Fruit fly (Drosophila melanogaster) whole organism, embryonic: ENCODE results near the gene Rpp14b.

Experiments
- Atf-2 ChIP-seq: fragments of 200-800 bp; sonication (Bioruptor generic); optimal IDR thresholded peaks from 2 replicates; lab custom pipeline; 2016; ENCODE audit warnings: missing biosample characterization, missing genetic modification characterization
- C15 ChIP-seq: fragments of 200-800 bp; sonication (Bioruptor generic); IDR thresholded peaks from 3 replicates; pipeline ENCODE4 v1.3.6; 2022; ENCODE audit warnings: missing biosample characterization, missing genetic modification characterization
- CG11456 ChIP-seq: fragments of 200-800 bp; sonication (Bioruptor generic); IDR thresholded peaks from 3 replicates; pipeline ENCODE4 v1.3.6; 2022; ENCODE audit warnings: missing biosample characterization, missing genetic modification characterization
- CG12391 ChIP-seq: fragments of 200-800 bp; sonication (Bioruptor generic); optimal IDR thresholded peaks from 3 replicates; lab custom pipeline; 2018; ENCODE audit warnings: missing biosample characterization, mild to moderate bottlenecking, missing genetic modification characterization, moderate library complexity
- CG13624 ChIP-seq: fragments of 200-800 bp; sonication (Bioruptor generic); optimal IDR thresholded peaks from 2 replicates; lab custom pipeline; 2016; ENCODE audit warnings: missing biosample characterization, missing genetic modification characterization
- CG13775 ChIP-seq: fragments of 200-800 bp; sonication (Bioruptor generic); optimal IDR thresholded peaks from 3 replicates; lab custom pipeline; 2017; ENCODE audit warnings: missing biosample characterization, mild to moderate bottlenecking, missing genetic modification characterization
- CG1792 ChIP-seq: fragments of 200-800 bp; sonication (Bioruptor generic); optimal IDR thresholded peaks from 2 replicates; lab custom pipeline; 2016; ENCODE audit warnings: missing biosample characterization, missing genetic modification characterization
- CG18262 ChIP-seq: fragments of 200-800 bp; optimal IDR thresholded peaks from 3 replicates; lab custom pipeline; 2019; ENCODE audit warnings: missing biosample characterization, mild to moderate bottlenecking, missing genetic modification characterization, moderate library complexity
- CG18599 ChIP-seq: fragments of 200-800 bp; sonication (Bioruptor generic); optimal IDR thresholded peaks from 3 replicates; lab custom pipeline; 2017; ENCODE audit warnings: missing biosample characterization, missing genetic modification characterization, mild to moderate bottlenecking, moderate library complexity, missing genetic modification reagents
- CG33557 ChIP-seq: fragments of 200-800 bp; sonication (Bioruptor generic); optimal IDR thresholded peaks from 2 replicates; lab custom pipeline; 2019; ENCODE audit warnings: missing biosample characterization, mild to moderate bottlenecking, missing genetic modification characterization, moderate library complexity
- CG34224 ChIP-seq: fragments of 200-800 bp; sonication (Bioruptor generic); IDR thresholded peaks from 3 replicates; pipeline ENCODE4 v1.3.6; 2022; ENCODE audit warnings: missing biosample characterization, missing genetic modification characterization; ENCODE audit not compliant: partially characterized antibody
- CG42726 ChIP-seq: fragments of 200-800 bp; sonication (Bioruptor generic); IDR thresholded peaks from 2 replicates; pipeline ENCODE4 v1.3.6; 2022; ENCODE audit warnings: missing biosample characterization, missing genetic modification characterization; ENCODE audit not compliant: partially characterized antibody
- CG4854 ChIP-seq: fragments of 200-800 bp; sonication (Bioruptor generic); optimal IDR thresholded peaks from 2 replicates; lab custom pipeline; 2016; ENCODE audit warnings: missing biosample characterization, missing genetic modification characterization, inconsistent platforms
- CG7839 ChIP-seq: fragments of 200-800 bp; sonication (Bioruptor generic); optimal IDR thresholded peaks from 3 replicates; lab custom pipeline; 2018; ENCODE audit warnings: missing biosample characterization, mild to moderate bottlenecking, missing genetic modification characterization, moderate library complexity
- CG9727 ChIP-seq: fragments of 200-800 bp; sonication (Bioruptor generic); optimal IDR thresholded peaks from 3 replicates; lab custom pipeline; 2017; ENCODE audit warnings: missing biosample characterization, mild to moderate bottlenecking, missing genetic modification characterization
- CG9797 ChIP-seq: fragments of 200-800 bp; sonication (Bioruptor generic); optimal IDR thresholded peaks from 3 replicates; lab custom pipeline; 2018; ENCODE audit warnings: missing biosample characterization, mild to moderate bottlenecking, missing genetic modification characterization
- CG9817 ChIP-seq: fragments of 200-800 bp; sonication (Bioruptor generic); optimal IDR thresholded peaks from 2 replicates; lab custom pipeline; 2018; ENCODE audit warnings: missing biosample characterization, mild to moderate bottlenecking, missing genetic modification characterization, moderate library complexity
- CrebB ChIP-seq: fragments of 200-800 bp; sonication (Bioruptor generic); optimal IDR thresholded peaks from 3 replicates; lab custom pipeline; 2018; ENCODE audit warnings: missing biosample characterization, mild to moderate bottlenecking, missing genetic modification characterization
- D ChIP-seq, 2 experiments: fragments of 200-800 bp in 1 of 2; fragments of >200 bp in 1 of 2; sonication (Bioruptor generic) in 1 of 2; optimal IDR thresholded peaks; 2 replicates in 1 of 2; 3 replicates in 1 of 2; lab custom pipeline; 2017; ENCODE audit warnings: mild to moderate bottlenecking in 1 of 2, missing biosample characterization in 1 of 2, missing genetic modification characterization in 1 of 2, missing genetic modification reagents in 1 of 2
- Dll ChIP-seq: fragments of 200-800 bp; sonication (Bioruptor generic); IDR thresholded peaks from 4 replicates; pipeline ENCODE4 v1.3.6; 2022; ENCODE audit warnings: missing biosample characterization, missing genetic modification characterization; ENCODE audit not compliant: partially characterized antibody
- Fer3 ChIP-seq: fragments of 200-800 bp; sonication (Bioruptor generic); optimal IDR thresholded peaks from 2 replicates; lab custom pipeline; 2018; ENCODE audit warnings: missing biosample characterization, mild to moderate bottlenecking, missing genetic modification characterization, moderate library complexity
- Hr51 ChIP-seq, 2 experiments: fragments of 200-800 bp; sonication (Bioruptor generic); optimal IDR thresholded peaks; 2 replicates in 1 of 2; 3 replicates in 1 of 2; lab custom pipeline; 2016 to 2018; ENCODE audit warnings: missing biosample characterization in 2 of 2, missing genetic modification characterization in 2 of 2, mild to moderate bottlenecking in 1 of 2, moderate library complexity in 1 of 2
- Myb ChIP-seq: fragments of 200-800 bp; sonication (Bioruptor generic); optimal IDR thresholded peaks from 2 replicates; lab custom pipeline; 2016; ENCODE audit warnings: missing biosample characterization, missing genetic modification characterization
- Nf-YB ChIP-seq: fragments of 200-800 bp; sonication (Bioruptor generic); optimal IDR thresholded peaks from 3 replicates; lab custom pipeline; 2019; ENCODE audit warnings: missing biosample characterization, mild to moderate bottlenecking, missing genetic modification characterization, moderate library complexity
- NfI ChIP-seq: fragments of 200-800 bp; sonication (Bioruptor generic); optimal IDR thresholded peaks from 3 replicates; lab custom pipeline; 2018; ENCODE audit warnings: missing biosample characterization, mild to moderate bottlenecking, missing genetic modification characterization, moderate library complexity
- Scr ChIP-seq: fragments of 200-800 bp; sonication (Bioruptor generic); IDR thresholded peaks from 2 replicates; pipeline ENCODE4 v1.3.6; 2022; ENCODE audit warnings: missing biosample characterization, missing genetic modification characterization; ENCODE audit not compliant: partially characterized antibody
- Side ChIP-seq: fragments of 200-800 bp; sonication (Bioruptor generic); optimal IDR thresholded peaks from 2 replicates; lab custom pipeline; 2016; ENCODE audit warnings: missing biosample characterization, missing genetic modification characterization
- Sox100B ChIP-seq: fragments of 200-800 bp; sonication (Bioruptor generic); optimal IDR thresholded peaks from 3 replicates; lab custom pipeline; 2018; ENCODE audit warnings: missing biosample characterization, mild to moderate bottlenecking, missing genetic modification characterization
- Sry-δ ChIP-seq: fragments of 200-800 bp; sonication (Bioruptor generic); optimal IDR thresholded peaks from 2 replicates; lab custom pipeline; 2016; ENCODE audit warnings: missing biosample characterization, missing genetic modification characterization
- YL-1 ChIP-seq: fragments of 200-800 bp; sonication (Bioruptor generic); optimal IDR thresholded peaks from 3 replicates; lab custom pipeline; 2017; ENCODE audit warnings: missing biosample characterization, mild to moderate bottlenecking, missing genetic modification characterization
- chif ChIP-seq, 2 experiments: fragments of 200-800 bp; sonication (Bioruptor generic); optimal IDR thresholded peaks; 3 replicates each; lab custom pipeline; 2016; ENCODE audit warnings: missing biosample characterization in 2 of 2, missing genetic modification characterization in 2 of 2
- fd64A ChIP-seq: fragments of 200-800 bp; sonication (Bioruptor generic); optimal IDR thresholded peaks from 3 replicates; lab custom pipeline; 2018; ENCODE audit warnings: missing biosample characterization, mild to moderate bottlenecking, missing genetic modification characterization
- ftz-f1 ChIP-seq: fragments of 200-800 bp; sonication (Bioruptor generic); optimal IDR thresholded peaks from 2 replicates; lab custom pipeline; 2016; ENCODE audit warnings: missing biosample characterization, missing genetic modification characterization
- gem ChIP-seq: fragments of 200-800 bp; sonication (Bioruptor generic); optimal IDR thresholded peaks from 2 replicates; lab custom pipeline; 2019; ENCODE audit warnings: missing biosample characterization, mild to moderate bottlenecking, missing genetic modification characterization, moderate library complexity
- ham ChIP-seq: fragments of 200-800 bp; sonication (Bioruptor generic); IDR thresholded peaks from 2 replicates; pipeline ENCODE4 v1.3.6; 2022; ENCODE audit warnings: missing biosample characterization, missing genetic modification characterization
- ind ChIP-seq: fragments of 200-800 bp; sonication (Bioruptor generic); optimal IDR thresholded peaks from 3 replicates; lab custom pipeline; 2016; ENCODE audit warnings: missing biosample characterization, missing genetic modification characterization
- jigr1 ChIP-seq: fragments of 200-800 bp; sonication (Bioruptor generic); IDR thresholded peaks from 3 replicates; pipeline ENCODE4 v1.3.6; 2022; ENCODE audit warnings: missing biosample characterization, missing genetic modification characterization
- mam ChIP-seq: fragments of 200-800 bp; sonication (Bioruptor generic); optimal IDR thresholded peaks from 3 replicates; lab custom pipeline; 2016; ENCODE audit warnings: missing biosample characterization, missing genetic modification characterization
- mld ChIP-seq: fragments of 200-800 bp; sonication (Bioruptor generic); IDR thresholded peaks from 3 replicates; pipeline ENCODE4 v1.3.6; 2022; ENCODE audit warnings: missing biosample characterization, missing genetic modification characterization; ENCODE audit not compliant: partially characterized antibody
- nom ChIP-seq: fragments of 200-800 bp; sonication (Bioruptor generic); optimal IDR thresholded peaks from 2 replicates; lab custom pipeline; 2017; ENCODE audit warnings: missing biosample characterization, missing genetic modification characterization, mild to moderate bottlenecking, moderate library complexity, missing genetic modification reagents
- odd ChIP-seq: fragments of 200-800 bp; sonication (Bioruptor generic); optimal IDR thresholded peaks from 2 replicates; lab custom pipeline; 2017; ENCODE audit warnings: missing biosample characterization, mild to moderate bottlenecking, missing genetic modification characterization
- pfk ChIP-seq: fragments of 200-800 bp; sonication (Bioruptor generic); optimal IDR thresholded peaks from 2 replicates; lab custom pipeline; 2018; ENCODE audit warnings: missing biosample characterization, mild to moderate bottlenecking, missing genetic modification characterization, moderate library complexity
- pnt ChIP-seq: fragments of 200-800 bp; sonication (Bioruptor generic); optimal IDR thresholded peaks from 3 replicates; lab custom pipeline; 2016; ENCODE audit warnings: missing biosample characterization, missing genetic modification characterization
- pros ChIP-seq: fragments of 200-800 bp; sonication (Bioruptor generic); optimal IDR thresholded peaks from 3 replicates; lab custom pipeline; 2019; ENCODE audit warnings: missing biosample characterization, mild to moderate bottlenecking, missing genetic modification characterization, moderate library complexity
- scrt ChIP-seq: fragments of 200-800 bp; sonication (Bioruptor generic); optimal IDR thresholded peaks from 2 replicates; lab custom pipeline; 2018; ENCODE audit warnings: missing biosample characterization, mild to moderate bottlenecking, missing genetic modification characterization, moderate library complexity
- sug ChIP-seq: fragments of 200-800 bp; optimal IDR thresholded peaks from 2 replicates; lab custom pipeline; 2019; ENCODE audit warnings: missing biosample characterization, mild to moderate bottlenecking, missing genetic modification characterization, moderate library complexity
- twi ChIP-seq: fragments of 200-800 bp; optimal IDR thresholded peaks from 2 replicates; lab custom pipeline; 2019; ENCODE audit warnings: missing biosample characterization, mild to moderate bottlenecking, missing genetic modification characterization, moderate library complexity
- wek ChIP-seq: fragments of 200-800 bp; sonication (Bioruptor generic); optimal IDR thresholded peaks from 3 replicates; lab custom pipeline; 2018; ENCODE audit warnings: missing biosample characterization, mild to moderate bottlenecking, missing genetic modification characterization, moderate library complexity

The Rpp14b gene

DNA sequence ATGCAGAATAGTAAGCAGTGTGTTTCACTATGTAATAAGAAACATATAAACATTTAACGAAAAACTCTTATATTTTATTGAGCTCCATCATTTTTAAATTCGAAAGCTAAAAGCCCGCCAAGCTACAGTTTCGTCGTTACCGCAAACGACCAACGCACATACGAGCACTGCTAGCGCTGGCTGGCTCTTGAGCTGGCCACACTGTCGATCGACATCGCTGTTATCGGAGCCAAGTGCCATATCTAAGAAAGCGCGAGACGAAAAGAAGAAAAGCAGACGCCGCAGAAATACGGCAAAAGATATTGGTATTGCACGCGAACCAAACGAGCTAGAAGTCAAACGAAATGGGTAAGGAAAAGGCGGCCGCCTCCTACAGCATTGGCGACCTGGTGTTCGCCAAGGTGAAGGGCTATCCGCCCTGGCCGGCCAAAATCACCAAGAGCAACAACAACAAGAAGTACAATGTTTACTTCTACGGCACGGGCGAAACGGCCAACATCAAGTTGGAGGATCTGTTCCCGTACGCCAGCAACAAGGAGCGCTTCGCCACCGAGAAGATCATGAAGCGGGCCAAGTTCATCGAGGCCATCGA lies 3.2 kb upstream of the Rpp14b start, which contains the start of gene Jasper (continued):
- peak; percentile 9; the same call in 1 of the 2 replicates for TF ChIP-seq Scr (GFP tag; lab: Robert Waterston, UW)
- no peak for TF ChIP-seq C15 (GFP tag; lab: Robert Waterston, UW)
- no peak for TF ChIP-seq pnt (GFP tag; lab: Kevin White, UChicago)
- TF ChIP-seq ham (GFP tag; lab: Robert Waterston, UW) = no peak
- TF ChIP-seq Fer3 (tag; lab: Kevin White, UChicago) = no peak
- TF ChIP-seq Hr51 (GFP tag; optimal IDR thresholded peaks at IDR 0.05; lab: Kevin White, UChicago) = peak in 1 of 2 experiments; percentile 23
- peak; percentile 7 for TF ChIP-seq CG12391 (tag; lab: Kevin White, UChicago)
- peak; percentile 11 for TF ChIP-seq CG1792 (GFP tag; lab: Kevin White, UChicago)
- TF ChIP-seq CG13624 = peak; percentile 58
- TF ChIP-seq CG11456 = no peak
- no peak for TF ChIP-seq CrebB (tag; lab: Kevin White, UChicago)
- TF ChIP-seq ftz-f1 = peak; percentile 16
- TF ChIP-seq CG42726 = no peak
- TF ChIP-seq YL-1 (GFP tag; lab: Kevin White, UChicago) = peak; percentile 71
- no peak for TF ChIP-seq Atf-2 (GFP tag; lab: Kevin White, UChicago)
- TF ChIP-seq mam (GFP tag; lab: Kevin White, UChicago) = no peak
- TF ChIP-seq CG33557 (GFP tag; lab: Kevin White, UChicago) = no peak
- peak; percentile 2 for TF ChIP-seq gem (tag; lab: Kevin White, UChicago)
- no peak for TF ChIP-seq Sox100B (GFP tag; lab: Kevin White, UChicago)
- TF ChIP-seq pfk = peak; percentile 16
- no peak for TF ChIP-seq jigr1 (GFP tag; lab: Robert Waterston, UW)
- no peak for TF ChIP-seq CG9817 (tag; lab: Kevin White, UChicago)
- peak; percentile 95 for TF ChIP-seq CG9797 (GFP tag; lab: Kevin White, UChicago)
- TF ChIP-seq twi (tag; lab: Kevin White, UChicago) = no peak
- TF ChIP-seq odd = no peak
- TF ChIP-seq pros (GFP tag; lab: Kevin White, UChicago) = no peak
- peak; percentile 12 for TF ChIP-seq CG18599
- no peak for TF ChIP-seq Side (GFP tag; lab: Kevin White, UChicago)
- TF ChIP-seq scrt (GFP tag; lab: Kevin White, UChicago) = no peak
- TF ChIP-seq CG7839 (tag; lab: Kevin White, UChicago) = no peak
- peak; percentile 100 for TF ChIP-seq Sry-δ (GFP tag; lab: Kevin White, UChicago)
- TF ChIP-seq D (optimal IDR thresholded peaks at IDR 0.05; lab: Kevin White, UChicago) = no peak
- no peak for TF ChIP-seq D (GFP tag; optimal IDR thresholded peaks at IDR 0.05; lab: Kevin White, UChicago)
- TF ChIP-seq nom = peak; percentile 43
- TF ChIP-seq mld (GFP tag; lab: Robert Waterston, UW) = no peak
- peak; percentile 10 for TF ChIP-seq NfI (GFP tag; lab: Kevin White, UChicago)
- TF ChIP-seq Myb (GFP tag; lab: Kevin White, UChicago) = peak; percentile 87
- no peak for TF ChIP-seq fd64A (GFP tag; lab: Kevin White, UChicago)
- TF ChIP-seq wek = no peak
- TF ChIP-seq CG9727 = no peak
- peak; percentile 11; the same call in 1 of the 3 replicates for TF ChIP-seq CG34224
- peak; percentile 58 for TF ChIP-seq Dll (GFP tag; lab: Robert Waterston, UW)
- peak in 1 of 2 experiments; percentile 24 for TF ChIP-seq chif (GFP tag; optimal IDR thresholded peaks at IDR 0.05; lab: Kevin White, UChicago)
- TF ChIP-seq ind (GFP tag; lab: Kevin White, UChicago) = no peak
- peak; percentile 51 for TF ChIP-seq sug
- TF ChIP-seq CG4854 = no peak
- no peak for TF ChIP-seq Nf-YB
- peak; percentile 9 for TF ChIP-seq CG18262
- TF ChIP-seq CG13775 (GFP tag; lab: Kevin White, UChicago) = no peak
